Worm (Caenorhabditis elegans): ENCODE data around the gene R03C1.1.

Gene R03C1.1

ce11 chrII:14940980-14941379 lies 30.8 kb upstream of the R03C1.1 start:
- TF ChIP-seq hlh-1 (tag; optimal IDR thresholded peaks at IDR 0.05) (no peak), mab-5 (tag; optimal IDR thresholded peaks at IDR 0.05) (no peak), ceh-83 (GFP tag; optimal IDR thresholded peaks at IDR 0.05) (no peak), nhr-28 (tag; optimal IDR thresholded peaks at IDR 0.05) (no peak), zip-8 (tag; optimal IDR thresholded peaks at IDR 0.05) (no peak), ztf-11 (tag; optimal IDR thresholded peaks at IDR 0.05) (no peak)

- peak; percentile 70 for TF ChIP-seq ces-1 (GFP tag; optimal IDR thresholded peaks at IDR 0.05)
- no peak for TF ChIP-seq unc-120 (tag; optimal IDR thresholded peaks at IDR 0.05; ENCODE audit: poor library complexity, severe bottlenecking)
These were observed 30.1 kb upstream of the R03C1.1 start for ce11 chrII:14940325-14940724.

- TF ChIP-seq sptf-1 (tag; optimal IDR thresholded peaks at IDR 0.05) (no peak), ces-1 (GFP tag; optimal IDR thresholded peaks at IDR 0.05) (peak; percentile 95), lin-32 (GFP tag; optimal IDR thresholded peaks at IDR 0.05) (no peak), drap-1 (GFP tag; optimal IDR thresholded peaks at IDR 0.05) (no peak), bed-3 (GFP tag; optimal IDR thresholded peaks at IDR 0.05) (no peak)
These were observed 28.1 kb upstream of the R03C1.1 start for ce11 chrII:14938319-14938718.

- TF ChIP-seq sptf-1 (tag; optimal IDR thresholded peaks at IDR 0.05) (no peak), ceh-39 (tag; optimal IDR thresholded peaks at IDR 0.05) (no peak), cnd-1 (tag; optimal IDR thresholded peaks at IDR 0.05) (no peak), pha-4 (tag; optimal IDR thresholded peaks at IDR 0.05) (no peak), lin-13 (tag; optimal IDR thresholded peaks at IDR 0.05) (no peak), ham-2 (GFP tag; optimal IDR thresholded peaks at IDR 0.05) (no peak), hlh-1 (tag; optimal IDR thresholded peaks at IDR 0.05) (no peak), bed-3 (GFP tag; optimal IDR thresholded peaks at IDR 0.05) (no peak), ztf-11 (tag; optimal IDR thresholded peaks at IDR 0.05) (no peak), tbx-8 (GFP tag; optimal IDR thresholded peaks at IDR 0.05) (no peak), ceh-83 (GFP tag; optimal IDR thresholded peaks at IDR 0.05) (no peak), elt-3 (tag; optimal IDR thresholded peaks at IDR 0.05) (no peak), zip-8 (tag; optimal IDR thresholded peaks at IDR 0.05) (no peak), ces-1 (GFP tag; optimal IDR thresholded peaks at IDR 0.05) (no peak)
These were observed 25.3 kb upstream of the R03C1.1 start for ce11 chrII:14935431-14936071.

- no peak for TF ChIP-seq ces-1 (GFP tag; optimal IDR thresholded peaks at IDR 0.05)
- no peak for TF ChIP-seq mep-1 (tag; optimal IDR thresholded peaks at IDR 0.05)
- no peak for TF ChIP-seq hlh-1 (tag; optimal IDR thresholded peaks at IDR 0.05)
- no peak for TF ChIP-seq flh-1 (GFP tag; optimal IDR thresholded peaks at IDR 0.05)
- no peak for TF ChIP-seq lin-13 (tag; optimal IDR thresholded peaks at IDR 0.05)
- no peak for TF ChIP-seq sem-2 (GFP tag; optimal IDR thresholded peaks at IDR 0.05)
- TF ChIP-seq unc-39 (tag; optimal IDR thresholded peaks at IDR 0.05) = no peak
- TF ChIP-seq nhr-237 (tag; optimal IDR thresholded peaks at IDR 0.05) = no peak
- no peak for TF ChIP-seq nhr-28 (tag; optimal IDR thresholded peaks at IDR 0.05)
- no peak for TF ChIP-seq ceh-43 (GFP tag; optimal IDR thresholded peaks at IDR 0.05)
- TF ChIP-seq blmp-1 (tag; optimal IDR thresholded peaks at IDR 0.05) = no peak
- no peak for TF ChIP-seq mab-5 (tag; optimal IDR thresholded peaks at IDR 0.05)
- TF ChIP-seq lin-32 (GFP tag; optimal IDR thresholded peaks at IDR 0.05) = no peak
- TF ChIP-seq nhr-76 (tag; optimal IDR thresholded peaks at IDR 0.05) = no peak
- no peak for TF ChIP-seq ztf-11 (tag; optimal IDR thresholded peaks at IDR 0.05)
These were observed 18.6 kb upstream of the R03C1.1 start for ce11 chrII:14928766-14929165.

- TF ChIP-seq lin-13 (tag; optimal IDR thresholded peaks at IDR 0.05) (no peak), nhr-76 (tag; optimal IDR thresholded peaks at IDR 0.05) (no peak), ceh-39 (tag; optimal IDR thresholded peaks at IDR 0.05) (no peak), blmp-1 (tag; optimal IDR thresholded peaks at IDR 0.05) (no peak), unc-39 (tag; optimal IDR thresholded peaks at IDR 0.05) (no peak), nhr-28 (tag; optimal IDR thresholded peaks at IDR 0.05) (no peak), lsy-2 (tag; optimal IDR thresholded peaks at IDR 0.05) (no peak)
These were observed 9.0 kb upstream of the R03C1.1 start, which contains the start of gene pde-3 for ce11 chrII:14919148-14919755. TSS of gene pde-3 (plus strand) at chrII:14919705.

Measured in whole organism, mixed stage, embryonic.